Worm (Caenorhabditis elegans) whole organism, L2 larva: ENCODE data around the gene sre-1.

Experiments used
- C34F6.9 ChIP-seq: fragments of 150-350 bp; optimal IDR thresholded peaks from 2 replicates; lab custom pipeline; 2014; ENCODE audit warnings: missing biosample characterization, missing genetic modification characterization
- F13H6.1 ChIP-seq: sonication (generic microtip); optimal IDR thresholded peaks from 2 replicates; lab custom pipeline; 2016; ENCODE audit warnings: missing genetic modification characterization, missing compliant biosample characterization
- ZK546.5 ChIP-seq: sonication (generic microtip); optimal IDR thresholded peaks from 2 replicates; lab custom pipeline; 2017; ENCODE audit warnings: missing biosample characterization, missing genetic modification characterization
- alr-1 ChIP-seq: fragments of 150-350 bp; optimal IDR thresholded peaks from 2 replicates; lab custom pipeline; 2014; ENCODE audit warnings: missing biosample characterization, missing genetic modification characterization
- aly-2 ChIP-seq: fragments of 150-350 bp; optimal IDR thresholded peaks from 2 replicates; lab custom pipeline; 2014; ENCODE audit warnings: missing biosample characterization, missing genetic modification characterization
- ama-1 ChIP-seq: fragments of 150-350 bp; optimal IDR thresholded peaks from 2 replicates; lab custom pipeline; 2018; ENCODE audit warnings: inconsistent platforms
- ceh-16 ChIP-seq: fragments of 150-350 bp; optimal IDR thresholded peaks from 2 replicates; lab custom pipeline; 2014; ENCODE audit warnings: missing biosample characterization, missing genetic modification characterization
- ceh-82 ChIP-seq: fragments of 150-350 bp; optimal IDR thresholded peaks from 2 replicates; lab custom pipeline; 2014; ENCODE audit warnings: missing biosample characterization, missing genetic modification characterization
- crh-2 ChIP-seq: sonication (generic microtip); optimal IDR thresholded peaks from 2 replicates; lab custom pipeline; 2017; ENCODE audit warnings: missing biosample characterization, missing genetic modification characterization
- egl-27 ChIP-seq: sonication (generic microtip); optimal IDR thresholded peaks from 3 replicates; lab custom pipeline; 2017; ENCODE audit warnings: missing biosample characterization, missing genetic modification reagents, missing genetic modification characterization
- elt-1 ChIP-seq: fragments of 150-350 bp; optimal IDR thresholded peaks from 2 replicates; lab custom pipeline; 2014; ENCODE audit warnings: missing biosample characterization, missing genetic modification characterization
- fos-1 ChIP-seq: fragments of 150-350 bp; optimal IDR thresholded peaks from 2 replicates; lab custom pipeline; 2014; ENCODE audit warnings: missing biosample characterization, missing genetic modification characterization
- lin-39 ChIP-seq: fragments of 150-350 bp; optimal IDR thresholded peaks from 2 replicates; lab custom pipeline; 2014; ENCODE audit warnings: missing biosample characterization, missing genetic modification reagents, missing genetic modification characterization
- lsy-2 ChIP-seq, 2 experiments: fragments of 150-350 bp in 1 of 2; sonication (generic microtip) in 1 of 2; optimal IDR thresholded peaks; 2 replicates each; lab custom pipeline; 2014 to 2017; ENCODE audit warnings: missing biosample characterization in 2 of 2, missing genetic modification characterization in 2 of 2
- mbf-1 ChIP-seq: sonication (generic microtip); optimal IDR thresholded peaks from 2 replicates; lab custom pipeline; 2017; ENCODE audit warnings: missing biosample characterization, missing genetic modification characterization
- nhr-11 ChIP-seq: fragments of 150-350 bp; optimal IDR thresholded peaks from 2 replicates; lab custom pipeline; 2014; ENCODE audit warnings: missing biosample characterization, missing genetic modification characterization
- nhr-12 ChIP-seq: fragments of 150-350 bp; optimal IDR thresholded peaks from 2 replicates; lab custom pipeline; 2014; ENCODE audit warnings: missing biosample characterization, missing genetic modification characterization
- nhr-129 ChIP-seq: fragments of 150-350 bp; optimal IDR thresholded peaks from 2 replicates; lab custom pipeline; 2014; ENCODE audit warnings: missing biosample characterization, missing genetic modification characterization
- nhr-21 ChIP-seq: fragments of 150-350 bp; optimal IDR thresholded peaks from 2 replicates; lab custom pipeline; 2014; ENCODE audit warnings: missing biosample characterization, missing genetic modification characterization
- nhr-23 ChIP-seq: fragments of 150-350 bp; optimal IDR thresholded peaks from 2 replicates; lab custom pipeline; 2014; ENCODE audit warnings: missing biosample characterization, missing genetic modification reagents, missing genetic modification characterization
- nhr-237 ChIP-seq: fragments of 150-350 bp; optimal IDR thresholded peaks from 2 replicates; lab custom pipeline; 2014; ENCODE audit warnings: missing biosample characterization, missing genetic modification characterization
- nhr-25 ChIP-seq: fragments of 150-350 bp; sonication (generic microtip); optimal IDR thresholded peaks from 3 replicates; lab custom pipeline; 2014; ENCODE audit warnings: missing biosample characterization, missing genetic modification characterization
- nhr-6 ChIP-seq: fragments of 150-350 bp; optimal IDR thresholded peaks from 2 replicates; lab custom pipeline; 2014; ENCODE audit warnings: missing biosample characterization, missing genetic modification characterization
- peb-1 ChIP-seq: fragments of 150-350 bp; optimal IDR thresholded peaks from 2 replicates; lab custom pipeline; 2014; ENCODE audit warnings: missing biosample characterization, missing genetic modification characterization
- sem-4 ChIP-seq: fragments of 150-350 bp; optimal IDR thresholded peaks from 2 replicates; lab custom pipeline; 2014; ENCODE audit warnings: missing biosample characterization, missing genetic modification reagents, missing genetic modification characterization
- skn-1 ChIP-seq: sonication (generic microtip); optimal IDR thresholded peaks from 2 replicates; lab custom pipeline; 2017; ENCODE audit warnings: missing biosample characterization, missing genetic modification characterization
- sma-3 ChIP-seq: sonication (generic microtip); optimal IDR thresholded peaks from 2 replicates; lab custom pipeline; 2016; ENCODE audit warnings: missing genetic modification reagents, missing genetic modification characterization, missing compliant biosample characterization
- sma-9 ChIP-seq, 2 experiments: fragments of 150-350 bp in 1 of 2; sonication (generic microtip) in 1 of 2; optimal IDR thresholded peaks; 2 replicates each; lab custom pipeline; 2014 to 2016; ENCODE audit warnings: missing genetic modification characterization in 2 of 2, mild to moderate bottlenecking in 1 of 2, missing biosample characterization in 1 of 2, missing compliant biosample characterization in 1 of 2, missing genetic modification reagents in 1 of 2, moderate library complexity in 1 of 2
- zag-1 ChIP-seq: fragments of 150-350 bp; optimal IDR thresholded peaks from 2 replicates; lab custom pipeline; 2014; ENCODE audit warnings: missing biosample characterization, missing genetic modification characterization
- ztf-11 ChIP-seq: sonication (generic microtip); optimal IDR thresholded peaks from 2 replicates; lab custom pipeline; 2017; ENCODE audit warnings: missing biosample characterization, missing genetic modification characterization

sre-1 gene

ce11 chrII:7679499-7680012 lies 29.9 kb upstream of the sre-1 start:
- TF ChIP-seq sem-4 = no peak
- peak; percentile 42 for TF ChIP-seq nhr-25 (tag; lab: Kevin White, UChicago)
- peak in 1 of 2 experiments; percentile 29 for TF ChIP-seq lsy-2 (tag; optimal IDR thresholded peaks at IDR 0.05; lab: Kevin White, UChicago)

ce11 chrII:7681898-7682297 lies 27.6 kb upstream of the sre-1 start, which contains the start of gene lin-26:
lin-26 (plus strand) TSS chrII:7682198.
- TF ChIP-seq zag-1 (no peak), ZK546.5 (no peak), sma-3 (GFP tag; lab: Kevin White, UChicago) (no peak), lsy-2 (tag; optimal IDR thresholded peaks at IDR 0.05; lab: Kevin White, UChicago) (no peak), aly-2 (tag; lab: Kevin White, UChicago) (no peak), nhr-23 (tag; lab: Kevin White, UChicago) (no peak), egl-27 (tag; lab: Kevin White, UChicago) (no peak), skn-1 (no peak), F13H6.1 (tag; lab: Kevin White, UChicago) (no peak)

ce11 chrII:7682488-7682887 lies 27.0 kb upstream of the sre-1 start:
- TF ChIP-seq mbf-1 (tag; lab: Kevin White, UChicago) = no peak
- TF ChIP-seq ztf-11 (tag; lab: Kevin White, UChicago) = no peak
- TF ChIP-seq nhr-25 (tag; lab: Kevin White, UChicago) = no peak
- no peak for TF ChIP-seq nhr-11 (tag; lab: Kevin White, UChicago)
- no peak for TF ChIP-seq zag-1
- TF ChIP-seq fos-1 (tag; lab: Kevin White, UChicago) = no peak

ce11 chrII:7684589-7684988 lies 24.9 kb upstream of the sre-1 start, which contains the start of gene F18A1.1:
F18A1.1 (plus strand) TSS chrII:7684889.
- TF ChIP-seq lin-39 (tag; lab: Kevin White, UChicago) = no peak
- peak; percentile 15 for TF ChIP-seq nhr-21 (tag; lab: Kevin White, UChicago)
- TF ChIP-seq, all 48 proteins: peak for 1

- TF ChIP-seq ztf-11 (tag; lab: Kevin White, UChicago) (no peak), skn-1 (no peak), nhr-237 (tag; lab: Kevin White, UChicago) (no peak), nhr-6 (tag; lab: Kevin White, UChicago) (no peak), sma-3 (GFP tag; lab: Kevin White, UChicago) (no peak), nhr-129 (tag; lab: Kevin White, UChicago) (no peak), zag-1 (no peak), peb-1 (tag; lab: Kevin White, UChicago) (no peak), ceh-82 (tag; lab: Kevin White, UChicago) (no peak), mbf-1 (tag; lab: Kevin White, UChicago) (no peak), ama-1 (no peak), crh-2 (tag; lab: Kevin White, UChicago) (no peak), alr-1 (tag; lab: Kevin White, UChicago) (no peak), C34F6.9 (tag; lab: Kevin White, UChicago) (no peak), egl-27 (tag; lab: Kevin White, UChicago) (no peak), fos-1 (tag; lab: Kevin White, UChicago) (no peak), nhr-12 (no peak), ceh-16 (tag; lab: Kevin White, UChicago) (no peak)
- TF ChIP-seq, all 48 proteins: peak for 0
These were observed 19.1 kb upstream of the sre-1 start, which contains the start of gene pid-1 for ce11 chrII:7690384-7690783. pid-1 (minus strand) TSS chrII:7690556.

ce11 chrII:7693929-7694328 lies 15.6 kb upstream of the sre-1 start, which contains the start of gene nhx-2:
nhx-2 (minus strand) TSS chrII:7693957.
- peak; percentile 92 for TF ChIP-seq fos-1 (tag; lab: Kevin White, UChicago)
- TF ChIP-seq sma-9 (GFP tag; optimal IDR thresholded peaks at IDR 0.05; lab: Kevin White, UChicago) = no peak
- TF ChIP-seq sma-9 (tag; optimal IDR thresholded peaks at IDR 0.05; lab: Kevin White, UChicago) = no peak
- no peak for TF ChIP-seq nhr-129 (tag; lab: Kevin White, UChicago)
- TF ChIP-seq, all 48 proteins: peak for 1

ce11 chrII:7694745-7695144 lies 14.8 kb upstream of the sre-1 start:
- TF ChIP-seq crh-2 (tag; lab: Kevin White, UChicago) = peak; percentile 50
- peak; percentile 76 for TF ChIP-seq fos-1 (tag; lab: Kevin White, UChicago)
- TF ChIP-seq zag-1 = no peak
- TF ChIP-seq elt-1 (tag; lab: Kevin White, UChicago) = no peak
